Worm (Caenorhabditis elegans) whole organism, L2 larva: Measurements from ENCODE around the gene ttr-35.

ENCODE experiments used
- aly-2 ChIP-seq: fragments of 150-350 bp; optimal IDR thresholded peaks from 2 replicates; lab custom pipeline; 2014; ENCODE audit warnings: missing biosample characterization, missing genetic modification characterization
- fos-1 ChIP-seq: fragments of 150-350 bp; optimal IDR thresholded peaks from 2 replicates; lab custom pipeline; 2014; ENCODE audit warnings: missing biosample characterization, missing genetic modification characterization
- skn-1 ChIP-seq: sonication (generic microtip); optimal IDR thresholded peaks from 2 replicates; lab custom pipeline; 2017; ENCODE audit warnings: missing biosample characterization, missing genetic modification characterization
- unc-39 ChIP-seq: fragments of 150-350 bp; optimal IDR thresholded peaks from 2 replicates; lab custom pipeline; 2014; ENCODE audit warnings: missing biosample characterization, missing genetic modification characterization

ce11 chrX:6476540-6476939 lies 35.5 kb upstream of the ttr-35 start, which contains the start of gene C15B12.1:
- TF ChIP-seq aly-2 (tag; lab: Kevin White, UChicago), result no peak
- no peak for TF ChIP-seq unc-39
- TF ChIP-seq fos-1 (tag; lab: Kevin White, UChicago), result peak; percentile 17
- TF ChIP-seq skn-1 (tag; lab: Kevin White, UChicago), result no peak
